Fruit fly (Drosophila melanogaster) whole organism, embryonic: ENCODE measurements around the gene drl.

Experiments
- Atf6 ChIP-seq: fragments of 200-800 bp; sonication (Bioruptor generic); IDR thresholded peaks from 2 replicates; pipeline ENCODE4 v1.3.6; 2022; ENCODE audit warnings: missing biosample characterization, missing genetic modification characterization
- BtbVII ChIP-seq: fragments of 200-800 bp; sonication (Bioruptor generic); optimal IDR thresholded peaks from 3 replicates; lab custom pipeline; 2017; ENCODE audit warnings: missing biosample characterization, mild to moderate bottlenecking, missing genetic modification characterization
- CG10366 ChIP-seq: fragments of 200-800 bp; sonication (Bioruptor generic); IDR thresholded peaks from 2 replicates; pipeline ENCODE4 v1.3.6; 2022; ENCODE audit warnings: missing biosample characterization, missing genetic modification characterization
- CG11398 ChIP-seq: fragments of 200-800 bp; sonication (Bioruptor generic); optimal IDR thresholded peaks from 2 replicates; lab custom pipeline; 2016; ENCODE audit warnings: missing biosample characterization, missing genetic modification characterization
- CG11723 ChIP-seq: fragments of 200-800 bp; sonication (Bioruptor generic); optimal IDR thresholded peaks from 2 replicates; lab custom pipeline; 2017; ENCODE audit warnings: missing biosample characterization, mild to moderate bottlenecking, missing genetic modification characterization
- CG13123 ChIP-seq: fragments of 200-800 bp; sonication (Bioruptor generic); optimal IDR thresholded peaks from 2 replicates; lab custom pipeline; 2016; ENCODE audit warnings: missing biosample characterization, missing genetic modification characterization
- CG14050 ChIP-seq: fragments of 200-800 bp; sonication (Bioruptor generic); IDR thresholded peaks from 3 replicates; pipeline ENCODE4 v1.3.6; 2022; ENCODE audit warnings: missing biosample characterization, missing genetic modification characterization
- CG14710 ChIP-seq: fragments of 200-800 bp; sonication (Bioruptor generic); optimal IDR thresholded peaks from 3 replicates; lab custom pipeline; 2019; ENCODE audit warnings: missing biosample characterization, mild to moderate bottlenecking, missing genetic modification characterization, moderate library complexity
- CG15011 ChIP-seq: fragments of 200-800 bp; sonication (Bioruptor generic); optimal IDR thresholded peaks from 3 replicates; lab custom pipeline; 2018; ENCODE audit warnings: missing biosample characterization, mild to moderate bottlenecking, missing genetic modification characterization
- CG15479 ChIP-seq: fragments of 200-800 bp; sonication (Bioruptor generic); optimal IDR thresholded peaks from 3 replicates; lab custom pipeline; 2019; ENCODE audit warnings: missing biosample characterization, mild to moderate bottlenecking, missing genetic modification characterization, moderate library complexity
- CG17829 ChIP-seq: fragments of 200-800 bp; optimal IDR thresholded peaks from 2 replicates; lab custom pipeline; 2019; ENCODE audit warnings: missing biosample characterization, mild to moderate bottlenecking, missing genetic modification characterization, moderate library complexity
- CG31388 ChIP-seq: fragments of 200-800 bp; sonication (Bioruptor generic); optimal IDR thresholded peaks from 2 replicates; lab custom pipeline; 2016; ENCODE audit warnings: missing biosample characterization, missing genetic modification characterization
- CG3995 ChIP-seq: fragments of 200-800 bp; sonication (Bioruptor generic); optimal IDR thresholded peaks from 3 replicates; lab custom pipeline; 2016; ENCODE audit warnings: missing biosample characterization, missing genetic modification characterization
- CG4854 ChIP-seq: fragments of 200-800 bp; sonication (Bioruptor generic); optimal IDR thresholded peaks from 2 replicates; lab custom pipeline; 2016; ENCODE audit warnings: missing biosample characterization, missing genetic modification characterization, inconsistent platforms
- CG6254 ChIP-seq: fragments of 200-800 bp; sonication (Bioruptor generic); optimal IDR thresholded peaks from 3 replicates; lab custom pipeline; 2017; ENCODE audit warnings: mild to moderate bottlenecking, missing biosample characterization, missing genetic modification reagents, missing genetic modification characterization
- CG6654 ChIP-seq: fragments of 200-800 bp; sonication (Bioruptor generic); optimal IDR thresholded peaks from 2 replicates; lab custom pipeline; 2017; ENCODE audit warnings: missing biosample characterization, mild to moderate bottlenecking, missing genetic modification characterization
- CG6813 ChIP-seq: fragments of 200-800 bp; sonication (Bioruptor generic); optimal IDR thresholded peaks from 2 replicates; lab custom pipeline; 2017; ENCODE audit warnings: missing biosample characterization, missing genetic modification characterization, mild to moderate bottlenecking, moderate library complexity, missing genetic modification reagents
- CG7556 ChIP-seq: fragments of 200-800 bp; sonication (Bioruptor generic); optimal IDR thresholded peaks from 2 replicates; lab custom pipeline; 2017; ENCODE audit warnings: missing biosample characterization, mild to moderate bottlenecking, missing genetic modification characterization
- CG7786 ChIP-seq: fragments of 200-800 bp; sonication (Bioruptor generic); optimal IDR thresholded peaks from 2 replicates; lab custom pipeline; 2016; ENCODE audit warnings: missing biosample characterization, missing genetic modification characterization
- CG8765 ChIP-seq: fragments of 200-800 bp; sonication (Bioruptor generic); IDR thresholded peaks from 2 replicates; pipeline ENCODE4 v1.3.6; 2022; ENCODE audit warnings: missing biosample characterization, missing genetic modification characterization
- CG9437 ChIP-seq: fragments of 200-800 bp; sonication (Bioruptor generic); optimal IDR thresholded peaks from 2 replicates; lab custom pipeline; 2018; ENCODE audit warnings: missing biosample characterization, mild to moderate bottlenecking, missing genetic modification characterization
- CG9609 ChIP-seq: fragments of 200-800 bp; sonication (Bioruptor generic); optimal IDR thresholded peaks from 3 replicates; lab custom pipeline; 2016; ENCODE audit warnings: missing biosample characterization, missing genetic modification characterization
- Chrac-16 ChIP-seq: fragments of 200-800 bp; sonication (Bioruptor generic); optimal IDR thresholded peaks from 3 replicates; lab custom pipeline; 2016; ENCODE audit warnings: missing biosample characterization, missing genetic modification characterization
- CrebB ChIP-seq: fragments of 200-800 bp; sonication (Bioruptor generic); optimal IDR thresholded peaks from 3 replicates; lab custom pipeline; 2018; ENCODE audit warnings: missing biosample characterization, mild to moderate bottlenecking, missing genetic modification characterization
- ERR ChIP-seq: fragments of 200-800 bp; sonication (Bioruptor generic); optimal IDR thresholded peaks from 2 replicates; lab custom pipeline; 2016; ENCODE audit warnings: missing biosample characterization, missing genetic modification characterization
- GATAe ChIP-seq: fragments of 200-800 bp; sonication (Bioruptor generic); conservative IDR thresholded peaks from 2 replicates; pipeline ENCODE4 v1.3.6; 2022; ENCODE audit warnings: missing biosample characterization, missing genetic modification characterization
- Hey ChIP-seq: fragments of 200-800 bp; sonication (Bioruptor generic); optimal IDR thresholded peaks from 3 replicates; lab custom pipeline; 2018; ENCODE audit warnings: missing biosample characterization, mild to moderate bottlenecking, missing genetic modification characterization
- Hr3 ChIP-seq: fragments of 200-800 bp; sonication (Bioruptor generic); optimal IDR thresholded peaks from 3 replicates; lab custom pipeline; 2016; ENCODE audit warnings: missing biosample characterization, missing genetic modification characterization
- Hr78 ChIP-seq, 2 experiments: fragments of 200-800 bp in 1 of 2; fragments of >200 bp in 1 of 2; sonication (Bioruptor generic) in 1 of 2; optimal IDR thresholded peaks; 2 replicates each; lab custom pipeline; 2017 to 2019; ENCODE audit warnings: missing biosample characterization in 2 of 2, missing genetic modification characterization in 2 of 2, mild to moderate bottlenecking in 1 of 2, moderate library complexity in 1 of 2
- Kr ChIP-seq: fragments of 200-800 bp; sonication (Bioruptor generic); optimal IDR thresholded peaks from 2 replicates; lab custom pipeline; 2017; ENCODE audit warnings: missing biosample characterization, mild to moderate bottlenecking, missing genetic modification characterization
- NC2α ChIP-seq: fragments of 200-800 bp; sonication (Bioruptor generic); optimal IDR thresholded peaks from 2 replicates; lab custom pipeline; 2016; ENCODE audit warnings: missing biosample characterization, missing genetic modification characterization
- al ChIP-seq: fragments of 200-800 bp; sonication (Bioruptor generic); IDR thresholded peaks from 2 replicates; pipeline ENCODE4 v1.3.6; 2022; ENCODE audit warnings: missing biosample characterization, missing genetic modification characterization
- bab2 ChIP-seq: fragments of 200-800 bp; sonication (Bioruptor generic); optimal IDR thresholded peaks from 2 replicates; lab custom pipeline; 2016; ENCODE audit warnings: missing biosample characterization, missing genetic modification characterization
- fd102C ChIP-seq: fragments of 200-800 bp; sonication (Bioruptor generic); optimal IDR thresholded peaks from 2 replicates; lab custom pipeline; 2018; ENCODE audit warnings: missing biosample characterization, mild to moderate bottlenecking, missing genetic modification characterization, moderate library complexity
- fu2 ChIP-seq: fragments of 200-800 bp; sonication (Bioruptor generic); optimal IDR thresholded peaks from 2 replicates; lab custom pipeline; 2016; ENCODE audit warnings: missing biosample characterization, missing genetic modification characterization
- gcm ChIP-seq: fragments of 200-800 bp; sonication (Bioruptor generic); optimal IDR thresholded peaks from 2 replicates; lab custom pipeline; 2019; ENCODE audit warnings: missing biosample characterization, mild to moderate bottlenecking, missing genetic modification characterization, moderate library complexity
- gcm2 ChIP-seq: fragments of 200-800 bp; sonication (Bioruptor generic); optimal IDR thresholded peaks from 2 replicates; lab custom pipeline; 2016; ENCODE audit warnings: missing biosample characterization, missing genetic modification characterization
- grau ChIP-seq: fragments of 200-800 bp; optimal IDR thresholded peaks from 3 replicates; lab custom pipeline; 2019; ENCODE audit warnings: missing biosample characterization, mild to moderate bottlenecking, missing genetic modification characterization, moderate library complexity
- hbn ChIP-seq: fragments of 200-800 bp; sonication (Bioruptor generic); IDR thresholded peaks from 2 replicates; pipeline ENCODE4 v1.3.6; 2022; ENCODE audit warnings: missing biosample characterization, missing genetic modification characterization; ENCODE audit not compliant: partially characterized antibody
- ind ChIP-seq: fragments of 200-800 bp; sonication (Bioruptor generic); optimal IDR thresholded peaks from 3 replicates; lab custom pipeline; 2016; ENCODE audit warnings: missing biosample characterization, missing genetic modification characterization
- nerfin-1 ChIP-seq: fragments of 200-800 bp; sonication (Bioruptor generic); optimal IDR thresholded peaks from 3 replicates; lab custom pipeline; 2019; ENCODE audit warnings: missing biosample characterization, mild to moderate bottlenecking, missing genetic modification characterization, moderate library complexity
- nmo ChIP-seq: fragments of 200-800 bp; sonication (Bioruptor generic); optimal IDR thresholded peaks from 2 replicates; lab custom pipeline; 2018; ENCODE audit warnings: missing biosample characterization, mild to moderate bottlenecking, missing genetic modification characterization, moderate library complexity
- pita ChIP-seq: fragments of 200-800 bp; sonication (Bioruptor generic); optimal IDR thresholded peaks from 2 replicates; lab custom pipeline; 2017; ENCODE audit warnings: missing biosample characterization, mild to moderate bottlenecking, missing genetic modification characterization
- salm ChIP-seq: fragments of 200-800 bp; sonication (Bioruptor generic); optimal IDR thresholded peaks from 2 replicates; lab custom pipeline; 2018; ENCODE audit warnings: missing biosample characterization, mild to moderate bottlenecking, missing genetic modification characterization
- sens ChIP-seq: fragments of 200-800 bp; sonication (Bioruptor generic); peaks from one replicate; lab custom pipeline; 2016; ENCODE audit warnings: missing biosample characterization, missing genetic modification characterization
- ssp ChIP-seq: fragments of 200-800 bp; sonication (Bioruptor generic); IDR thresholded peaks from 2 replicates; pipeline ENCODE4 v1.3.6; 2022; ENCODE audit warnings: missing biosample characterization, missing genetic modification characterization
- unc-4 ChIP-seq: fragments of 200-800 bp; sonication (Bioruptor generic); IDR thresholded peaks from 2 replicates; pipeline ENCODE4 v1.3.6; 2022; ENCODE audit warnings: missing biosample characterization, missing genetic modification characterization; ENCODE audit not compliant: partially characterized antibody
- zen2 ChIP-seq: fragments of 200-800 bp; sonication (Bioruptor generic); IDR thresholded peaks from 3 replicates; pipeline ENCODE4 v1.3.6; 2022; ENCODE audit warnings: missing biosample characterization, missing genetic modification characterization; ENCODE audit not compliant: partially characterized antibody

drl gene

dm6 chr2L:19164933-19165813, 25.0 kb upstream of the drl start (continued):
- TF ChIP-seq Hr3 (GFP tag; lab: Kevin White, UChicago), result peak; percentile 95
- TF ChIP-seq Kr, result no peak
- TF ChIP-seq al, result peak; percentile 89
- TF ChIP-seq CG6654 (GFP tag; lab: Kevin White, UChicago), result peak; percentile 86
- peak; percentile 97 for TF ChIP-seq nmo (GFP tag; lab: Kevin White, UChicago)
- no peak for TF ChIP-seq zen2
- TF ChIP-seq CG6254, result peak; percentile 95
- TF ChIP-seq hbn, result no peak
- TF ChIP-seq CG11723 (GFP tag; lab: Kevin White, UChicago), result peak; percentile 91
- peak; percentile 84 for TF ChIP-seq CG31388 (GFP tag; lab: Kevin White, UChicago)
- 0 out of 2 replicates have a peak, but pooled peaks have one; percentile 13 for TF ChIP-seq unc-4 (GFP tag; lab: Robert Waterston, UW)
- peak; percentile 96 for TF ChIP-seq CG14710 (tag; lab: Kevin White, UChicago)
- TF ChIP-seq CG13123 (GFP tag; lab: Kevin White, UChicago), result peak; percentile 93
- TF ChIP-seq GATAe (GFP tag; lab: Robert Waterston, UW), result peak; percentile 90
- TF ChIP-seq CrebB (tag; lab: Kevin White, UChicago), result peak; percentile 94
- TF ChIP-seq ERR (GFP tag; lab: Kevin White, UChicago), result peak; percentile 92
- peak; percentile 87 for TF ChIP-seq CG9437
- peak; percentile 97 for TF ChIP-seq BtbVII (GFP tag; lab: Kevin White, UChicago)
- TF ChIP-seq ind (GFP tag; lab: Kevin White, UChicago), result peak; percentile 98
- TF ChIP-seq bab2 (GFP tag; lab: Kevin White, UChicago), result peak; percentile 95
- TF ChIP-seq gcm2 (GFP tag; lab: Kevin White, UChicago), result peak; percentile 89
- peak; percentile 95 for TF ChIP-seq CG15011 (GFP tag; lab: Kevin White, UChicago)
- peak; percentile 98 for TF ChIP-seq CG6813 (GFP tag; lab: Kevin White, UChicago)
- peak; percentile 93 for TF ChIP-seq CG14050
- TF ChIP-seq nerfin-1 (tag; lab: Kevin White, UChicago), result peak; percentile 95
- peak; percentile 53 for TF ChIP-seq fd102C
- TF ChIP-seq gcm (GFP tag; lab: Kevin White, UChicago), result peak; percentile 96
- peak; percentile 95 for TF ChIP-seq salm (tag; lab: Kevin White, UChicago)
- TF ChIP-seq sens (GFP tag; lab: Kevin White, UChicago), result peak; percentile 100
- peak; percentile 93 for TF ChIP-seq NC2α (GFP tag; lab: Kevin White, UChicago)
- TF ChIP-seq CG10366 (GFP tag; lab: Robert Waterston, UW), result peak; percentile 97
- peak; percentile 95 for TF ChIP-seq Chrac-16 (GFP tag; lab: Kevin White, UChicago)
- peak; percentile 89 for TF ChIP-seq CG7786 (GFP tag; lab: Kevin White, UChicago)
- peak; percentile 92 for TF ChIP-seq CG8765
- TF ChIP-seq CG15479 (GFP tag; lab: Kevin White, UChicago), result peak; percentile 73
- TF ChIP-seq ssp, result peak; percentile 90
- peak; percentile 76 for TF ChIP-seq CG3995
- peak; percentile 75 for TF ChIP-seq Hey (tag; lab: Kevin White, UChicago)
- peak; percentile 80 for TF ChIP-seq CG11398 (GFP tag; lab: Kevin White, UChicago)
- TF ChIP-seq CG17829 (tag; lab: Kevin White, UChicago), result peak; percentile 98
- TF ChIP-seq fu2 (GFP tag; lab: Kevin White, UChicago), result peak; percentile 86
- TF ChIP-seq CG4854 (GFP tag; lab: Kevin White, UChicago), result peak; percentile 91
- peak; percentile 96 for TF ChIP-seq grau (tag; lab: Kevin White, UChicago)
- TF ChIP-seq CG9609, result peak; percentile 90
- no peak for TF ChIP-seq pita (GFP tag; lab: Kevin White, UChicago)
- peak; percentile 96 for TF ChIP-seq CG7556 (GFP tag; lab: Kevin White, UChicago)
- TF ChIP-seq Hr78 (GFP tag; optimal IDR thresholded peaks at IDR 0.05; lab: Kevin White, UChicago), result peak in 1 of 2 experiments; percentile 91
- peak; percentile 97 for TF ChIP-seq Atf6 (GFP tag; lab: Robert Waterston, UW)
